Fruit fly (Drosophila melanogaster): ENCODE measurements around the gene CG43401.

The CG43401 gene

dm6 chr2L:1399434-1399833 is 28.8 kb upstream of the CG43401 start:
- no peak for TF ChIP-seq Dif (GFP tag; optimal IDR thresholded peaks at IDR 0.05; ENCODE audit: partially characterized antibody)
- TF ChIP-seq fru (GFP tag; optimal IDR thresholded peaks at IDR 0.05): no peak
- no peak for TF ChIP-seq lola (GFP tag; optimal IDR thresholded peaks at IDR 0.05)
- no peak for TF ChIP-seq rgr (GFP tag; optimal IDR thresholded peaks at IDR 0.05)
- TF ChIP-seq OdsH (GFP tag; optimal IDR thresholded peaks at IDR 0.05): no peak
- no peak for TF ChIP-seq Hr83 (GFP tag; optimal IDR thresholded peaks at IDR 0.05; ENCODE audit: poor library complexity, severe bottlenecking)
- TF ChIP-seq brk (GFP tag; optimal IDR thresholded peaks at IDR 0.05): no peak
- no peak for TF ChIP-seq dsf (GFP tag; optimal IDR thresholded peaks at IDR 0.05; ENCODE audit: borderline replicate concordance)
- TF ChIP-seq foxo (GFP tag; optimal IDR thresholded peaks at IDR 0.05): no peak
- TF ChIP-seq N (GFP tag; optimal IDR thresholded peaks at IDR 0.05): no peak
- TF ChIP-seq CG9705 (GFP tag; optimal IDR thresholded peaks at IDR 0.05): no peak
- no peak for TF ChIP-seq sage (GFP tag; optimal IDR thresholded peaks at IDR 0.05)
- no peak for TF ChIP-seq Dfd (GFP tag; optimal IDR thresholded peaks at IDR 0.05)
- TF ChIP-seq ey (GFP tag; optimal IDR thresholded peaks at IDR 0.05): no peak
- TF ChIP-seq br (GFP tag; optimal IDR thresholded peaks at IDR 0.05): no peak
- TF ChIP-seq pan (optimal IDR thresholded peaks at IDR 0.05): no peak
- TF ChIP-seq Myc (optimal IDR thresholded peaks at IDR 0.05): no peak
- TF ChIP-seq tai (GFP tag; optimal IDR thresholded peaks at IDR 0.05): no peak

dm6 chr2L:1402728-1403127 is 25.5 kb upstream of the CG43401 start:
- no peak for TF ChIP-seq rgr (GFP tag; optimal IDR thresholded peaks at IDR 0.05)
- no peak for TF ChIP-seq usp (GFP tag; optimal IDR thresholded peaks at IDR 0.05)
- no peak for TF ChIP-seq brk (GFP tag; optimal IDR thresholded peaks at IDR 0.05)
- TF ChIP-seq dl (GFP tag; optimal IDR thresholded peaks at IDR 0.05; ENCODE audit: insufficient read depth in 1 of 2, partially characterized antibody in 2 of 2): no peak
- TF ChIP-seq N (GFP tag; optimal IDR thresholded peaks at IDR 0.05): no peak
- no peak for TF ChIP-seq Dfd (GFP tag; optimal IDR thresholded peaks at IDR 0.05)
- TF ChIP-seq Myc (optimal IDR thresholded peaks at IDR 0.05): no peak
- TF ChIP-seq fru (GFP tag; optimal IDR thresholded peaks at IDR 0.05): no peak
- no peak for TF ChIP-seq h (GFP tag; optimal IDR thresholded peaks at IDR 0.05)
- TF ChIP-seq dsf (GFP tag; optimal IDR thresholded peaks at IDR 0.05; ENCODE audit: borderline replicate concordance): no peak
- no peak for TF ChIP-seq jim (GFP tag; optimal IDR thresholded peaks at IDR 0.05)
- no peak for TF ChIP-seq CG32264 (GFP tag; optimal IDR thresholded peaks at IDR 0.05)
- TF ChIP-seq CrebA (GFP tag; optimal IDR thresholded peaks at IDR 0.05; ENCODE audit: borderline replicate concordance): no peak
- no peak for TF ChIP-seq Rel (GFP tag; optimal IDR thresholded peaks at IDR 0.05)
- no peak for TF ChIP-seq Rel (tag; optimal IDR thresholded peaks at IDR 0.05)
- no peak for TF ChIP-seq foxo (GFP tag; optimal IDR thresholded peaks at IDR 0.05)
- TF ChIP-seq dmrt93B (GFP tag; optimal IDR thresholded peaks at IDR 0.05): no peak
- no peak for TF ChIP-seq OdsH (GFP tag; optimal IDR thresholded peaks at IDR 0.05)
- no peak for TF ChIP-seq sv (GFP tag; optimal IDR thresholded peaks at IDR 0.05)
- TF ChIP-seq Hnf4 (GFP tag; optimal IDR thresholded peaks at IDR 0.05): no peak

- TF ChIP-seq brk (GFP tag; optimal IDR thresholded peaks at IDR 0.05) (no peak), ey (GFP tag; optimal IDR thresholded peaks at IDR 0.05) (no peak)
Observed at dm6 chr2L:1404896-1405453, 23.3 kb upstream of the CG43401 start.

dm6 chr2L:1405573-1405972 is 22.7 kb upstream of the CG43401 start:
- TF ChIP-seq rgr (GFP tag; optimal IDR thresholded peaks at IDR 0.05): peak; percentile 12
- peak; percentile 10 for TF ChIP-seq dmrt93B (GFP tag; optimal IDR thresholded peaks at IDR 0.05)
- no peak for TF ChIP-seq dl (GFP tag; optimal IDR thresholded peaks at IDR 0.05; ENCODE audit: insufficient read depth in 1 of 2, partially characterized antibody in 2 of 2)
- TF ChIP-seq HLH106 (tag; optimal IDR thresholded peaks at IDR 0.05): peak; percentile 24
- no peak for TF ChIP-seq Jra (GFP tag; optimal IDR thresholded peaks at IDR 0.05)
- peak; percentile 47 for TF ChIP-seq h (GFP tag; optimal IDR thresholded peaks at IDR 0.05)
- no peak for TF ChIP-seq lola (GFP tag; optimal IDR thresholded peaks at IDR 0.05)
- TF ChIP-seq Sp1 (GFP tag; optimal IDR thresholded peaks at IDR 0.05): peak; percentile 49
- peak; percentile 46 for TF ChIP-seq psq (GFP tag; optimal IDR thresholded peaks at IDR 0.05)
- peak; percentile 11 for TF ChIP-seq tai (GFP tag; optimal IDR thresholded peaks at IDR 0.05)
- no peak for TF ChIP-seq Rel (GFP tag; optimal IDR thresholded peaks at IDR 0.05)
- no peak for TF ChIP-seq Rel (tag; optimal IDR thresholded peaks at IDR 0.05)
- TF ChIP-seq fru (GFP tag; optimal IDR thresholded peaks at IDR 0.05): peak; percentile 18
- TF ChIP-seq N (GFP tag; optimal IDR thresholded peaks at IDR 0.05): no peak
- peak; percentile 68 for TF ChIP-seq woc (GFP tag; optimal IDR thresholded peaks at IDR 0.05)
- TF ChIP-seq OdsH (GFP tag; optimal IDR thresholded peaks at IDR 0.05): peak; percentile 42
- TF ChIP-seq usp (GFP tag; optimal IDR thresholded peaks at IDR 0.05): no peak
- peak; percentile 26 for TF ChIP-seq ey (GFP tag; optimal IDR thresholded peaks at IDR 0.05)
- peak in 1 of 2 experiments; percentile 56 for TF ChIP-seq foxo (GFP tag; optimal IDR thresholded peaks at IDR 0.05)

All from whole organism, wandering third instar larva.